Fruit fly (Drosophila melanogaster) whole organism, adult: Measurements from ENCODE around the gene Ir94b.

Experiments used
- CG14711 ChIP-seq: fragments of 200-800 bp; sonication (Bioruptor generic); optimal IDR thresholded peaks from 2 replicates; lab custom pipeline; 2018; ENCODE audit warnings: missing biosample characterization, mild to moderate bottlenecking, missing genetic modification characterization, moderate library complexity
- CG33017 ChIP-seq: fragments of 200-800 bp; sonication (Bioruptor generic); optimal IDR thresholded peaks from 2 replicates; lab custom pipeline; 2018; ENCODE audit warnings: missing biosample characterization, mild to moderate bottlenecking, missing genetic modification characterization, moderate library complexity
- bab1 ChIP-seq: fragments of 200-800 bp; sonication (Bioruptor generic); optimal IDR thresholded peaks from 3 replicates; lab custom pipeline; 2019; ENCODE audit warnings: missing biosample characterization, mild to moderate bottlenecking, missing genetic modification characterization, moderate library complexity
- kay ChIP-seq: fragments of 200-800 bp; sonication (Bioruptor generic); peaks from one replicate; lab custom pipeline; 2016; ENCODE audit warnings: missing biosample characterization, missing genetic modification characterization, borderline replicate concordance
- ovo ChIP-seq: fragments of 200-800 bp; sonication (Bioruptor generic); optimal IDR thresholded peaks from 2 replicates; lab custom pipeline; 2016; ENCODE audit warnings: missing biosample characterization, missing genetic modification characterization

dm6 chr3R:22086775-22087174 lies 30.3 kb downstream of the Ir94b start, which contains the start of gene BomBc3:
- TF ChIP-seq CG14711 (tag; lab: Kevin White, UChicago) (no peak), kay (GFP tag; lab: Kevin White, UChicago) (no peak), bab1 (GFP tag; lab: Kevin White, UChicago) (no peak), CG33017 (tag; lab: Kevin White, UChicago) (no peak), ovo (no peak)
